Worm (Caenorhabditis elegans) whole organism, early embryonic: Measurements from ENCODE around the gene K09C4.7.

ENCODE experiments used
- B0310.2 ChIP-seq: sonication (generic microtip); optimal IDR thresholded peaks from 2 replicates; lab custom pipeline; 2016; ENCODE audit warnings: mild to moderate bottlenecking, missing genetic modification characterization, missing compliant biosample characterization
- F13C5.2 ChIP-seq: sonication (generic microtip); optimal IDR thresholded peaks from 2 replicates; lab custom pipeline; 2017; ENCODE audit warnings: mild to moderate bottlenecking, missing genetic modification characterization, inconsistent platforms, missing compliant biosample characterization
- aly-1 ChIP-seq: sonication (generic microtip); optimal IDR thresholded peaks from 2 replicates; lab custom pipeline; 2016; ENCODE audit warnings: missing genetic modification characterization, missing compliant biosample characterization
- ama-1 ChIP-seq: fragments of 150-350 bp; optimal IDR thresholded peaks from 2 replicates; lab custom pipeline; 2014
- ceh-13 ChIP-seq: fragments of 200-800 bp; sonication (Bioruptor generic); optimal IDR thresholded peaks from 2 replicates; lab custom pipeline; 2018; ENCODE audit warnings: mild to moderate bottlenecking, missing genetic modification characterization, missing compliant biosample characterization
- ets-7 ChIP-seq: sonication (generic microtip); optimal IDR thresholded peaks from 2 replicates; lab custom pipeline; 2016; ENCODE audit warnings: missing genotype, missing genetic modification characterization, missing compliant biosample characterization
- flt-1 ChIP-seq: fragments of 200-800 bp; sonication (Bioruptor generic); IDR thresholded peaks from 2 replicates; pipeline ENCODE4 v1.3.6; 2022; ENCODE audit warnings: missing genetic modification characterization, missing compliant biosample characterization
- sea-1 ChIP-seq: fragments of 200-800 bp; sonication (Bioruptor generic); conservative IDR thresholded peaks from 2 replicates; pipeline ENCODE4 v1.3.6; 2022; ENCODE audit warnings: missing genetic modification characterization, missing compliant biosample characterization
- tbx-37 ChIP-seq: fragments of 200-800 bp; sonication (Bioruptor generic); conservative IDR thresholded peaks from 2 replicates; pipeline ENCODE4 v1.3.6; 2022; ENCODE audit warnings: missing genetic modification reagents, missing genetic modification characterization, missing compliant biosample characterization

- no peak for TF ChIP-seq ama-1 (lab: Kevin White, UChicago)
- TF ChIP-seq F13C5.2: no peak
- TF ChIP-seq flt-1 (GFP tag; lab: Robert Waterston, UW): no peak
- no peak for TF ChIP-seq sea-1 (GFP tag; lab: Robert Waterston, UW)
- TF ChIP-seq B0310.2: no peak
- no peak for TF ChIP-seq tbx-37
- no peak for TF ChIP-seq aly-1 (tag; lab: Kevin White, UChicago)
- TF ChIP-seq ets-7 (tag; lab: Kevin White, UChicago): no peak
- TF ChIP-seq ceh-13 (GFP tag; lab: Kevin White, UChicago): no peak
These were observed at the start of gene K09C4.7 for ce11 chrX:3272580-3272979.
